Fruit fly (Drosophila melanogaster) whole organism, pupa: ENCODE results near the gene Prx1.

ENCODE experiments used
- CG10348 ChIP-seq: fragments of 200-800 bp; sonication (Bioruptor generic); IDR thresholded peaks from 2 replicates; pipeline ENCODE4 v1.3.6; 2022; ENCODE audit warnings: missing biosample characterization, missing genetic modification characterization
- CG12605 ChIP-seq: fragments of 200-800 bp; sonication (Bioruptor generic); IDR thresholded peaks from 2 replicates; pipeline ENCODE4 v1.3.6; 2022; ENCODE audit warnings: missing biosample characterization, missing genetic modification characterization
- CG13204 ChIP-seq: fragments of 200-800 bp; sonication (Bioruptor generic); optimal IDR thresholded peaks from 2 replicates; lab custom pipeline; 2018; ENCODE audit warnings: missing biosample characterization, mild to moderate bottlenecking, missing genetic modification characterization, moderate library complexity
- CG14655 ChIP-seq: fragments of 200-800 bp; sonication (Bioruptor generic); optimal IDR thresholded peaks from 3 replicates; lab custom pipeline; 2017; ENCODE audit warnings: mild to moderate bottlenecking, missing biosample characterization, missing genetic modification reagents, missing genetic modification characterization
- CG15710 ChIP-seq: fragments of 200-800 bp; sonication (Bioruptor generic); optimal IDR thresholded peaks from 2 replicates; lab custom pipeline; 2018; ENCODE audit warnings: missing biosample characterization, mild to moderate bottlenecking, missing genetic modification characterization, moderate library complexity
- CG17806 ChIP-seq: fragments of 200-800 bp; sonication (Bioruptor generic); optimal IDR thresholded peaks from 2 replicates; lab custom pipeline; 2018; ENCODE audit warnings: missing biosample characterization, mild to moderate bottlenecking, missing genetic modification characterization, moderate library complexity
- CG32121 ChIP-seq: fragments of 200-800 bp; sonication (Bioruptor generic); IDR thresholded peaks from 2 replicates; pipeline ENCODE4 v1.3.6; 2022; ENCODE audit warnings: missing biosample characterization, missing genetic modification characterization
- CG34367 ChIP-seq: fragments of 200-800 bp; sonication (Bioruptor generic); optimal IDR thresholded peaks from 2 replicates; lab custom pipeline; 2018; ENCODE audit warnings: missing biosample characterization, mild to moderate bottlenecking, missing genetic modification characterization
- CG4496 ChIP-seq: fragments of 200-800 bp; sonication (Bioruptor generic); IDR thresholded peaks from 3 replicates; pipeline ENCODE4 v1.3.6; 2022; ENCODE audit warnings: missing biosample characterization, missing genetic modification characterization
- CG8159 ChIP-seq: fragments of 200-800 bp; sonication (Bioruptor generic); optimal IDR thresholded peaks from 3 replicates; lab custom pipeline; 2018; ENCODE audit warnings: missing biosample characterization, mild to moderate bottlenecking, missing genetic modification characterization, moderate library complexity
- CG8301 ChIP-seq: fragments of 200-800 bp; sonication (Bioruptor generic); optimal IDR thresholded peaks from 2 replicates; lab custom pipeline; 2018; ENCODE audit warnings: missing biosample characterization, mild to moderate bottlenecking, missing genetic modification characterization
- CG9948 ChIP-seq: fragments of 200-800 bp; sonication (Bioruptor generic); optimal IDR thresholded peaks from 2 replicates; lab custom pipeline; 2018; ENCODE audit warnings: missing biosample characterization, mild to moderate bottlenecking, missing genetic modification characterization, moderate library complexity
- D1 ChIP-seq: fragments of 200-800 bp; sonication (Bioruptor generic); optimal IDR thresholded peaks from 2 replicates; lab custom pipeline; 2018; ENCODE audit warnings: missing biosample characterization, mild to moderate bottlenecking, missing genetic modification characterization, moderate library complexity
- EcR ChIP-seq: fragments of 200-800 bp; sonication (Bioruptor generic); optimal IDR thresholded peaks from 3 replicates; lab custom pipeline; 2019; ENCODE audit warnings: missing biosample characterization, missing genetic modification characterization, mild to moderate bottlenecking, moderate library complexity, missing genetic modification reagents
- Ets98B ChIP-seq: fragments of 200-800 bp; sonication (Bioruptor generic); IDR thresholded peaks from 2 replicates; pipeline ENCODE4 v1.3.6; 2022; ENCODE audit warnings: missing biosample characterization, missing genetic modification characterization
- Pif1A ChIP-seq: fragments of 200-800 bp; sonication (Bioruptor generic); optimal IDR thresholded peaks from 3 replicates; lab custom pipeline; 2016; ENCODE audit warnings: missing biosample characterization, missing genetic modification characterization
- Pif1B ChIP-seq: fragments of 200-800 bp; sonication (Bioruptor generic); optimal IDR thresholded peaks from 3 replicates; lab custom pipeline; 2016; ENCODE audit warnings: missing biosample characterization, missing genetic modification characterization
- Snoo ChIP-seq: fragments of 200-800 bp; sonication (Bioruptor generic); optimal IDR thresholded peaks from 3 replicates; lab custom pipeline; 2017; ENCODE audit warnings: missing biosample characterization, mild to moderate bottlenecking, missing genetic modification characterization, inconsistent platforms
- fd96Ca ChIP-seq: fragments of 200-800 bp; sonication (Bioruptor generic); IDR thresholded peaks from 3 replicates; pipeline ENCODE4 v1.3.6; 2022; ENCODE audit warnings: missing biosample characterization, missing genetic modification characterization
- gl ChIP-seq: fragments of 200-800 bp; sonication (Bioruptor generic); optimal IDR thresholded peaks from 2 replicates; lab custom pipeline; 2018; ENCODE audit warnings: missing biosample characterization, mild to moderate bottlenecking, missing genetic modification characterization
- rn ChIP-seq: fragments of 200-800 bp; sonication (Bioruptor generic); IDR thresholded peaks from 2 replicates; pipeline ENCODE4 v1.3.6; 2022; ENCODE audit warnings: missing biosample characterization, missing genetic modification characterization

Gene Prx1

dm6 chr3L:15197978-15198377, 9.7 kb upstream of the Prx1 start:
- TF ChIP-seq Snoo, result no peak
- no peak for TF ChIP-seq CG17806 (tag; lab: Kevin White, UChicago)
- no peak for TF ChIP-seq gl (tag; lab: Kevin White, UChicago)
- TF ChIP-seq CG15710 (tag; lab: Kevin White, UChicago), result no peak
- TF ChIP-seq rn (GFP tag; lab: Robert Waterston, UW), result no peak
- no peak for TF ChIP-seq CG4496 (GFP tag; lab: Robert Waterston, UW)
- no peak for TF ChIP-seq CG8159 (tag; lab: Kevin White, UChicago)
- no peak for TF ChIP-seq CG32121 (GFP tag; lab: Robert Waterston, UW)
- TF ChIP-seq EcR (GFP tag; lab: Kevin White, UChicago), result no peak
- TF ChIP-seq CG10348 (GFP tag; lab: Robert Waterston, UW), result no peak
- no peak for TF ChIP-seq CG13204 (GFP tag; lab: Kevin White, UChicago)
- no peak for TF ChIP-seq Ets98B
- TF ChIP-seq CG9948 (tag; lab: Kevin White, UChicago), result no peak
- TF ChIP-seq D1, result no peak
- no peak for TF ChIP-seq CG34367 (tag; lab: Kevin White, UChicago)
- no peak for TF ChIP-seq CG12605
- TF ChIP-seq CG8301 (tag; lab: Kevin White, UChicago), result no peak

dm6 chr3L:15199216-15200090, 8.2 kb upstream of the Prx1 start:
- TF ChIP-seq Snoo (no peak), Ets98B (no peak), CG34367 (tag; lab: Kevin White, UChicago) (no peak)

DNA sequence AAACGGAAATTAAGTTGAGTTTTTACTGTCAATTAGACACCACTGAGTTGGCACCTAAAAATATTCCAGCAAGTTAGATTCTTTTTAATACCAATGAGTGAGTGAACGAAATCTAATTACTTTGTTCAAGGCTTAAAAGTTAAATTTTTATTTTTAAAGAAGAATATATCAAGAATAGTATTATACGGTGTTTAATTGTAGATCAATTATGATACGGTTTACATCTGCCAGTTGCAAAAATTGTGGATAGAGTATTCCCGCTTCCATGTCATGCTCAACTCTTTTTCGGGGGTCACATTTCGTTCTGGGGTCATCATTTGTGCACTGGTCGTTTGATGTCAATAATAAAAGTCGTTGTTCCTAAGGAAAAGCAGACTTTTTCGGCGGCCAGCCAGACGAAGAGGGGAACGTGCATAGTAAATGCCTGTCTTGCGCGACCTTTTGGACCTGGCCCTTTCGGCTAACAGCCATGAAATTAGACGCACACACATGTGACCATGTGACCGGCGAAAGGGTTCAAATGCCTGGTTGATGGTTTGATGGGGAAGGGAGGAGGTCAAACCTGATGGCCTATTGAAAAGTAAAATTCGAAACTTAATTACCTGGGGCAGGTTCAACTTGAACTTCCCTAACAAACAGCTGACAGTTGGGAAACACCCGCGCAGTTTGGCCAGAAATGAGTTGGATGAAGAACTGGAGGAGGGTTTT, 7.2 kb upstream of the Prx1 start:
- TF ChIP-seq rn (GFP tag; lab: Robert Waterston, UW) (no peak), Pif1B (GFP tag; lab: Kevin White, UChicago) (no peak), CG17806 (tag; lab: Kevin White, UChicago) (no peak), CG8159 (tag; lab: Kevin White, UChicago) (no peak), CG14655 (GFP tag; lab: Kevin White, UChicago) (no peak), CG34367 (tag; lab: Kevin White, UChicago) (no peak), CG13204 (GFP tag; lab: Kevin White, UChicago) (no peak), Ets98B (no peak), CG9948 (tag; lab: Kevin White, UChicago) (no peak), D1 (no peak), CG15710 (tag; lab: Kevin White, UChicago) (no peak), CG12605 (no peak), EcR (GFP tag; lab: Kevin White, UChicago) (no peak), CG4496 (GFP tag; lab: Robert Waterston, UW) (no peak)
- TF ChIP-seq, all 21 proteins: peak for 0

DNA sequence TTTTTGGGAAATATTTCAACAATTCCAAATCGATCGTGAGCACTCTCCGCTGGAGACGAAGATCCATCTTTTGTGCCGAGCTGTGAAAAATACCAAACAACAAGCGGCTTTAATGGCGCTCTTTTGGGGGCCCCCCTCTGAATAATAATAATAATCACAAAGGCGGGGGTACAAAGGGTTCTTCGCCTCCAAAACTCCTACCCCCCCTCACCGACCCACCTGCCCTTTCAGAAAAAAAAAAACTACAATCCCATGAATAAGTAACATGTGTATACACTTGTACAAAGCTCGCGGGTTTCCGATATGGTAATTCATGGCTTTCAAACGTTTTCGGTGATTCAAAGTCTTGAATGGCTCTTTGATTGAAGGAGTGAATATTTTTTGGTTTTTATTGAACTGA, 6.3 kb upstream of the Prx1 start:
- TF ChIP-seq CG8301 (tag; lab: Kevin White, UChicago) (no peak), CG4496 (GFP tag; lab: Robert Waterston, UW) (no peak), Ets98B (no peak), gl (tag; lab: Kevin White, UChicago) (no peak), EcR (GFP tag; lab: Kevin White, UChicago) (no peak), CG13204 (GFP tag; lab: Kevin White, UChicago) (no peak), CG10348 (GFP tag; lab: Robert Waterston, UW) (no peak), CG17806 (tag; lab: Kevin White, UChicago) (no peak), Pif1A (GFP tag; lab: Kevin White, UChicago) (no peak), CG15710 (tag; lab: Kevin White, UChicago) (no peak)
- TF ChIP-seq, all 21 proteins: peak for 0

- TF ChIP-seq fd96Ca (GFP tag; lab: Robert Waterston, UW) (no peak), CG14655 (GFP tag; lab: Kevin White, UChicago) (peak; percentile 11), gl (tag; lab: Kevin White, UChicago) (no peak)
These were observed 4.5 kb upstream of the Prx1 start for dm6 chr3L:15203097-15203496.

DNA sequence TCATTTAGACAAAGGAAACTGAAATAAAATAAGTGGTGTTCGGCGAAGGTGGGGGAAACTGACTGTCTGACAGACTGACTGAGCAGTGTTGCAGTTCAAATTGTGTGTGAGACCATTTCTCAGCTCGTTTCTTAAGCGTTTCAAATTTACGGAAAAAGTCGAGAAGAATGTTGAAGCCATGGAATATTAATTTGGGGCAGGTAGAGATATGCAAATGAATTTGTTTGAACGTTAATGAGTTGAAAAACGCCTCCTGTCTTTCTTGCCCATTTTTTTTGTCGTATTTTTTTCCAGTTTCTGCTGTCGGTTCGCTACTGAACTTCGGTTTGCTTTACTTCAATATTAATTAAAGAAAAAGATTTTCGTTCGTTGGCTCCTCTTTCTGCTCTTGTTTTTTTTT, 4.1 kb upstream of the Prx1 start:
- TF ChIP-seq rn (GFP tag; lab: Robert Waterston, UW) (no peak), Ets98B (no peak), CG32121 (GFP tag; lab: Robert Waterston, UW) (no peak), Snoo (no peak), EcR (GFP tag; lab: Kevin White, UChicago) (no peak), Pif1A (GFP tag; lab: Kevin White, UChicago) (no peak), CG12605 (no peak), fd96Ca (GFP tag; lab: Robert Waterston, UW) (no peak), CG15710 (tag; lab: Kevin White, UChicago) (no peak), CG10348 (GFP tag; lab: Robert Waterston, UW) (no peak)
